Worm (Caenorhabditis elegans) whole organism, L2 larva: ENCODE data around the gene nspc-13.
A peak's percentile ranks its signal among the peaks of the same experiment; 100 is the strongest.

Experiments used
- F13H6.1 ChIP-seq: sonication (generic microtip); optimal IDR thresholded peaks from 2 replicates; lab custom pipeline; 2016; ENCODE audit warnings: missing genetic modification characterization, missing compliant biosample characterization
- R02D3.7 ChIP-seq: fragments of 150-350 bp; optimal IDR thresholded peaks from 2 replicates; lab custom pipeline; 2014; ENCODE audit warnings: missing biosample characterization, missing genetic modification characterization
- aly-2 ChIP-seq: fragments of 150-350 bp; optimal IDR thresholded peaks from 2 replicates; lab custom pipeline; 2014; ENCODE audit warnings: missing biosample characterization, missing genetic modification characterization
- blmp-1 ChIP-seq: sonication (generic microtip); optimal IDR thresholded peaks from 2 replicates; lab custom pipeline; 2017; ENCODE audit warnings: missing genetic modification characterization, mild to moderate bottlenecking, missing compliant biosample characterization, antibody characterized with exemption, moderate library complexity; ENCODE audit not compliant: insufficient read depth
- crh-2 ChIP-seq: sonication (generic microtip); optimal IDR thresholded peaks from 2 replicates; lab custom pipeline; 2017; ENCODE audit warnings: missing biosample characterization, missing genetic modification characterization
- dmd-4 ChIP-seq: sonication (generic microtip); optimal IDR thresholded peaks from 2 replicates; lab custom pipeline; 2017; ENCODE audit warnings: missing biosample characterization, missing genetic modification characterization
- elt-1 ChIP-seq: fragments of 150-350 bp; optimal IDR thresholded peaks from 2 replicates; lab custom pipeline; 2014; ENCODE audit warnings: missing biosample characterization, missing genetic modification characterization
- elt-3 ChIP-seq: sonication (generic microtip); optimal IDR thresholded peaks from 2 replicates; lab custom pipeline; 2017; ENCODE audit warnings: missing biosample characterization, missing genetic modification characterization
- fos-1 ChIP-seq: fragments of 150-350 bp; optimal IDR thresholded peaks from 2 replicates; lab custom pipeline; 2014; ENCODE audit warnings: missing biosample characterization, missing genetic modification characterization
- lin-11 ChIP-seq: fragments of 150-350 bp; sonication (generic microtip); optimal IDR thresholded peaks from 2 replicates; lab custom pipeline; 2014; ENCODE audit warnings: missing biosample characterization, missing genetic modification characterization, inconsistent platforms, mixed read lengths
- lin-13 ChIP-seq: fragments of 150-350 bp; optimal IDR thresholded peaks from 2 replicates; lab custom pipeline; 2014; ENCODE audit warnings: missing biosample characterization, missing genetic modification reagents, missing genetic modification characterization
- lin-39 ChIP-seq: fragments of 150-350 bp; optimal IDR thresholded peaks from 2 replicates; lab custom pipeline; 2014; ENCODE audit warnings: missing biosample characterization, missing genetic modification reagents, missing genetic modification characterization
- lsy-2 ChIP-seq, 2 experiments: fragments of 150-350 bp in 1 of 2; sonication (generic microtip) in 1 of 2; optimal IDR thresholded peaks; 2 replicates each; lab custom pipeline; 2014 to 2017; ENCODE audit warnings: missing biosample characterization in 2 of 2, missing genetic modification characterization in 2 of 2
- mbf-1 ChIP-seq: sonication (generic microtip); optimal IDR thresholded peaks from 2 replicates; lab custom pipeline; 2017; ENCODE audit warnings: missing biosample characterization, missing genetic modification characterization
- mdl-1 ChIP-seq, 2 experiments: fragments of 150-350 bp in 1 of 2; sonication (generic microtip) in 1 of 2; optimal IDR thresholded peaks; 2 replicates each; lab custom pipeline; 2017; ENCODE audit warnings: missing biosample characterization in 2 of 2, missing genetic modification characterization in 2 of 2
- nhr-10 ChIP-seq: sonication (generic microtip); optimal IDR thresholded peaks from 2 replicates; lab custom pipeline; 2017; ENCODE audit warnings: missing biosample characterization, missing genetic modification characterization
- nhr-12 ChIP-seq: fragments of 150-350 bp; optimal IDR thresholded peaks from 2 replicates; lab custom pipeline; 2014; ENCODE audit warnings: missing biosample characterization, missing genetic modification characterization
- nhr-129 ChIP-seq: fragments of 150-350 bp; optimal IDR thresholded peaks from 2 replicates; lab custom pipeline; 2014; ENCODE audit warnings: missing biosample characterization, missing genetic modification characterization
- nhr-21 ChIP-seq: fragments of 150-350 bp; optimal IDR thresholded peaks from 2 replicates; lab custom pipeline; 2014; ENCODE audit warnings: missing biosample characterization, missing genetic modification characterization
- nhr-23 ChIP-seq: fragments of 150-350 bp; optimal IDR thresholded peaks from 2 replicates; lab custom pipeline; 2014; ENCODE audit warnings: missing biosample characterization, missing genetic modification reagents, missing genetic modification characterization
- nhr-237 ChIP-seq: fragments of 150-350 bp; optimal IDR thresholded peaks from 2 replicates; lab custom pipeline; 2014; ENCODE audit warnings: missing biosample characterization, missing genetic modification characterization
- nhr-25 ChIP-seq: fragments of 150-350 bp; sonication (generic microtip); optimal IDR thresholded peaks from 3 replicates; lab custom pipeline; 2014; ENCODE audit warnings: missing biosample characterization, missing genetic modification characterization
- nhr-77 ChIP-seq: fragments of 150-350 bp; optimal IDR thresholded peaks from 2 replicates; lab custom pipeline; 2014; ENCODE audit warnings: missing biosample characterization, missing genetic modification characterization
- peb-1 ChIP-seq: fragments of 150-350 bp; optimal IDR thresholded peaks from 2 replicates; lab custom pipeline; 2014; ENCODE audit warnings: missing biosample characterization, missing genetic modification characterization
- sem-4 ChIP-seq: fragments of 150-350 bp; optimal IDR thresholded peaks from 2 replicates; lab custom pipeline; 2014; ENCODE audit warnings: missing biosample characterization, missing genetic modification reagents, missing genetic modification characterization
- skn-1 ChIP-seq: sonication (generic microtip); optimal IDR thresholded peaks from 2 replicates; lab custom pipeline; 2017; ENCODE audit warnings: missing biosample characterization, missing genetic modification characterization
- sma-3 ChIP-seq: sonication (generic microtip); optimal IDR thresholded peaks from 2 replicates; lab custom pipeline; 2016; ENCODE audit warnings: missing genetic modification reagents, missing genetic modification characterization, missing compliant biosample characterization
- sma-9 ChIP-seq, 2 experiments: fragments of 150-350 bp in 1 of 2; sonication (generic microtip) in 1 of 2; optimal IDR thresholded peaks; 2 replicates each; lab custom pipeline; 2014 to 2016; ENCODE audit warnings: missing genetic modification characterization in 2 of 2, mild to moderate bottlenecking in 1 of 2, missing biosample characterization in 1 of 2, missing compliant biosample characterization in 1 of 2, missing genetic modification reagents in 1 of 2, moderate library complexity in 1 of 2
- unc-39 ChIP-seq: fragments of 150-350 bp; optimal IDR thresholded peaks from 2 replicates; lab custom pipeline; 2014; ENCODE audit warnings: missing biosample characterization, missing genetic modification characterization
- unc-62 ChIP-seq: fragments of 150-350 bp; optimal IDR thresholded peaks from 2 replicates; lab custom pipeline; 2014; ENCODE audit warnings: missing biosample characterization, missing genetic modification reagents, missing genetic modification characterization
- zag-1 ChIP-seq: fragments of 150-350 bp; optimal IDR thresholded peaks from 2 replicates; lab custom pipeline; 2014; ENCODE audit warnings: missing biosample characterization, missing genetic modification characterization
- ztf-1 ChIP-seq: fragments of 200-800 bp; sonication (Bioruptor generic); conservative IDR thresholded peaks from 2 replicates; pipeline ENCODE4 v1.3.6; 2022; ENCODE audit warnings: missing genetic modification characterization, missing compliant biosample characterization
- ztf-11 ChIP-seq: sonication (generic microtip); optimal IDR thresholded peaks from 2 replicates; lab custom pipeline; 2017; ENCODE audit warnings: missing biosample characterization, missing genetic modification characterization
- ztf-4 ChIP-seq: fragments of 150-350 bp; optimal IDR thresholded peaks from 2 replicates; lab custom pipeline; 2014; ENCODE audit warnings: missing biosample characterization, missing genetic modification characterization

nspc-13 gene

DNA sequence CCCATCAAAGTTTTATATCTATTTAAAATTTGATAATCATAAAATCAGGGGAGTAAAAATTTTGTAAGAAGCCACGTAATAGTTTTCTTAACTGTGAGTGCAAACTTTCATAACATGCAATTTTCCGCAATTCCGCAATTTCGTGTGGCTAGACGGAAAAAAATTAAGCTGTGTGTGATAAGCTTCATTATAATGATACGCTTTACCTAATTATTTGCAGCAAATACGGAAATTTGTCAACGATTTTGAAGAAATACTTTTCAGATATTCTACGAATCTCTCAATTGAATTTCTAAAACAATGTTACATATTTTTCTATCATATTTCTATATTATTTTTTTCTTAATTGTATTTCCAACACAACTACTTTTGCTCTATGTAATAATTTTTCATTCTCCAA lies 25.4 kb upstream of the nspc-13 start, which contains the start of gene srd-46:
srd-46 (plus strand) TSS at position 301 of the 400 bp plus-strand sequence.
- TF ChIP-seq unc-62 (GFP tag; lab: Kevin White, UChicago) (no peak), nhr-77 (tag; lab: Kevin White, UChicago) (no peak), ztf-11 (tag; lab: Kevin White, UChicago) (no peak), R02D3.7 (no peak), lin-39 (tag; lab: Kevin White, UChicago) (no peak), lin-11 (no peak), elt-1 (tag; lab: Kevin White, UChicago) (no peak), sma-9 (GFP tag; optimal IDR thresholded peaks at IDR 0.05; lab: Kevin White, UChicago) (no peak), sma-9 (tag; optimal IDR thresholded peaks at IDR 0.05; lab: Kevin White, UChicago) (no peak), lin-13 (GFP tag; lab: Kevin White, UChicago) (no peak), nhr-25 (tag; lab: Kevin White, UChicago) (no peak), elt-3 (tag; lab: Kevin White, UChicago) (no peak), unc-39 (tag; lab: Kevin White, UChicago) (no peak), nhr-23 (tag; lab: Kevin White, UChicago) (no peak), sem-4 (tag; lab: Kevin White, UChicago) (no peak), blmp-1 (tag; lab: Kevin White, UChicago) (no peak), ztf-1 (GFP tag; lab: Robert Waterston, UW) (no peak), F13H6.1 (tag; lab: Kevin White, UChicago) (no peak)
- TF ChIP-seq, all 48 proteins: peak for 0

- TF ChIP-seq skn-1 (tag; lab: Kevin White, UChicago) (no peak), zag-1 (tag; lab: Kevin White, UChicago) (no peak), mbf-1 (tag; lab: Kevin White, UChicago) (no peak), nhr-129 (tag; lab: Kevin White, UChicago) (no peak), nhr-23 (tag; lab: Kevin White, UChicago) (no peak), dmd-4 (tag; lab: Kevin White, UChicago) (no peak), nhr-237 (tag; lab: Kevin White, UChicago) (no peak), ztf-1 (GFP tag; lab: Robert Waterston, UW) (no peak), ztf-4 (tag; lab: Kevin White, UChicago) (no peak), elt-1 (tag; lab: Kevin White, UChicago) (no peak), unc-62 (GFP tag; lab: Kevin White, UChicago) (no peak), F13H6.1 (tag; lab: Kevin White, UChicago) (no peak), peb-1 (tag; lab: Kevin White, UChicago) (no peak), nhr-10 (no peak), aly-2 (tag; lab: Kevin White, UChicago) (no peak), nhr-12 (tag; lab: Kevin White, UChicago) (no peak), fos-1 (no peak)
These were observed 23.7 kb upstream of the nspc-13 start, which contains the start of gene srd-47 for ce11 chrX:12333479-12333878. Gene srd-47 (plus strand): TSS chrX:12333642.

ce11 chrX:12335808-12336207 lies 21.4 kb upstream of the nspc-13 start, which contains the start of gene srd-48:
Gene srd-48 (plus strand): TSS chrX:12336108.
- TF ChIP-seq zag-1 (tag; lab: Kevin White, UChicago) (no peak), mbf-1 (tag; lab: Kevin White, UChicago) (no peak), mdl-1 (tag; optimal IDR thresholded peaks at IDR 0.05; lab: Kevin White, UChicago) (no peak), sma-9 (GFP tag; optimal IDR thresholded peaks at IDR 0.05; lab: Kevin White, UChicago) (no peak), sma-9 (tag; optimal IDR thresholded peaks at IDR 0.05; lab: Kevin White, UChicago) (no peak), lsy-2 (tag; optimal IDR thresholded peaks at IDR 0.05; lab: Kevin White, UChicago) (no peak)

- TF ChIP-seq sma-3 (GFP tag; lab: Kevin White, UChicago) (peak; percentile 17), crh-2 (tag; lab: Kevin White, UChicago) (peak; percentile 21), unc-39 (tag; lab: Kevin White, UChicago) (no peak), lin-11 (no peak), nhr-21 (peak; percentile 18), blmp-1 (tag; lab: Kevin White, UChicago) (no peak), mbf-1 (tag; lab: Kevin White, UChicago) (no peak), fos-1 (peak; percentile 25)
These were observed 19.3 kb upstream of the nspc-13 start, which contains the start of gene srd-44 for ce11 chrX:12337846-12338490. Gene srd-44 (plus strand): TSS chrX:12338440.
